Fruit fly (Drosophila melanogaster) whole organism, wandering third instar larva: ENCODE measurements around the gene mRpL44.

ENCODE experiments used
- CrebA ChIP-seq: fragments of 200-800 bp; sonication (Bioruptor generic); optimal IDR thresholded peaks from 2 replicates; lab custom pipeline; 2016; ENCODE audit warnings: missing biosample characterization, mild to moderate bottlenecking, missing genetic modification characterization, borderline replicate concordance
- h ChIP-seq: fragments of 200-800 bp; sonication (Bioruptor generic); optimal IDR thresholded peaks from 3 replicates; lab custom pipeline; 2016; ENCODE audit warnings: missing biosample characterization, mild to moderate bottlenecking, missing genetic modification characterization
- psq ChIP-seq: fragments of 200-800 bp; sonication (Bioruptor generic); optimal IDR thresholded peaks from 3 replicates; lab custom pipeline; 2017; ENCODE audit warnings: missing biosample characterization, mild to moderate bottlenecking, missing genetic modification characterization, moderate library complexity
- tai ChIP-seq: sonication (Bioruptor generic); optimal IDR thresholded peaks from 2 replicates; lab custom pipeline; 2016; ENCODE audit warnings: missing biosample characterization, missing genetic modification characterization
- usp ChIP-seq: fragments of >200 bp; optimal IDR thresholded peaks from 2 replicates; lab custom pipeline; 2017; ENCODE audit warnings: missing biosample characterization, missing genetic modification characterization

dm6 chr3R:5516582-5517001, 46.2 kb upstream of the mRpL44 start:
- no peak for TF ChIP-seq psq
- no peak for TF ChIP-seq usp (GFP tag; lab: Kevin White, UChicago)
- TF ChIP-seq tai (GFP tag; lab: Kevin White, UChicago): peak; percentile 10
- no peak for TF ChIP-seq CrebA
- TF ChIP-seq h (GFP tag; lab: Kevin White, UChicago): no peak
